Worm (Caenorhabditis elegans): ENCODE measurements around the gene sec-61.G.

DNA sequence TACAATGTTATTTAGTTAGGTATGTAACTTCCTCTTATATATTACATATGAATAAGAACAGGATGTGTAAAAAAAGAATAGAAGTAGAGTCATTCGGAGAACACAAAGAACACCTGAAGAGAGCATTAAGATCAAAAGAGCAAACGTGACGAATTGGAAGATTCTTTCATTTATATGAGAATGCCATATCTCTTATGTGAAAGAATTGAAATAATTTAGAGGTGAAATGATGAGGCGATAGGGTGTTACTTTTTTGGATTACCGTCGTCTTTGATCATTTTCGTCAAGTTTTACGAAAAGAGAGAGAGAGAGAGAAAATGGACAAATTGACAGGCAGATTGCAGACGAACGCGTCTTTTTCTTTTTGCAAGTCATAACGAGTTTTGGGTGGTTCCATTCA lies 20.4 kb downstream of the sec-61.G start:
- TF ChIP-seq nhr-12 (tag; optimal IDR thresholded peaks at IDR 0.05) = no peak
- TF ChIP-seq elt-3 (tag; optimal IDR thresholded peaks at IDR 0.05) = no peak
- TF ChIP-seq tbx-8 (GFP tag; optimal IDR thresholded peaks at IDR 0.05) = no peak
- no peak for TF ChIP-seq ces-1 (GFP tag; optimal IDR thresholded peaks at IDR 0.05)
- no peak for TF ChIP-seq ceh-83 (GFP tag; optimal IDR thresholded peaks at IDR 0.05)
- TF ChIP-seq nhr-237 (tag; optimal IDR thresholded peaks at IDR 0.05) = no peak
- TF ChIP-seq ham-2 (GFP tag; optimal IDR thresholded peaks at IDR 0.05) = no peak
- TF ChIP-seq mep-1 (tag; optimal IDR thresholded peaks at IDR 0.05) = no peak
- TF ChIP-seq drap-1 (GFP tag; optimal IDR thresholded peaks at IDR 0.05) = no peak
- no peak for TF ChIP-seq nhr-28 (tag; optimal IDR thresholded peaks at IDR 0.05)
- no peak for TF ChIP-seq pha-4 (tag; optimal IDR thresholded peaks at IDR 0.05)
- TF ChIP-seq blmp-1 (tag; optimal IDR thresholded peaks at IDR 0.05) = no peak
- TF ChIP-seq unc-39 (tag; optimal IDR thresholded peaks at IDR 0.05) = no peak
- TF ChIP-seq unc-62 (GFP tag; optimal IDR thresholded peaks at IDR 0.05) = no peak
